Fruit fly (Drosophila melanogaster): ENCODE measurements around the gene CG11714.

The CG11714 gene

dm6 chr3L:11493090-11493807 is 29.3 kb downstream of the CG11714 start (continued):
- TF ChIP-seq Sry-δ (GFP tag; optimal IDR thresholded peaks at IDR 0.05) (no peak), CG10321 (GFP tag; IDR thresholded peaks at IDR 0.05) (no peak), cad (GFP tag; optimal IDR thresholded peaks at IDR 0.05) (no peak), CG34422 (GFP tag; IDR thresholded peaks at IDR 0.05) (peak; percentile 52; the same call in 1 of the 3 replicates), Bteb2 (GFP tag; optimal IDR thresholded peaks at IDR 0.05) (no peak), CG13296 (GFP tag; optimal IDR thresholded peaks at IDR 0.05) (peak; percentile 37), MTF-1 (GFP tag; optimal IDR thresholded peaks at IDR 0.05; ENCODE audit: borderline replicate concordance) (no peak), zen (tag; optimal IDR thresholded peaks at IDR 0.05) (no peak), Fer3 (tag; optimal IDR thresholded peaks at IDR 0.05) (no peak), Atf-2 (GFP tag; optimal IDR thresholded peaks at IDR 0.05) (no peak), CG12744 (GFP tag; optimal IDR thresholded peaks at IDR 0.05) (no peak), lmd (GFP tag; IDR thresholded peaks at IDR 0.05) (no peak), shn (GFP tag; optimal IDR thresholded peaks at IDR 0.05) (no peak)

- TF ChIP-seq CG4707 (GFP tag; optimal IDR thresholded peaks at IDR 0.05) (no peak), sqz (GFP tag; optimal IDR thresholded peaks at IDR 0.05) (no peak), sug (tag; optimal IDR thresholded peaks at IDR 0.05) (peak; percentile 17), tll (GFP tag; optimal IDR thresholded peaks at IDR 0.05) (no peak), CG3163 (GFP tag; optimal IDR thresholded peaks at IDR 0.05) (peak; percentile 34), gsb-n (tag; optimal IDR thresholded peaks at IDR 0.05) (no peak), Doc3 (GFP tag; IDR thresholded peaks at IDR 0.05; ENCODE audit: partially characterized antibody) (no peak), CG11504 (tag; optimal IDR thresholded peaks at IDR 0.05) (no peak), Ada2b (GFP tag; IDR thresholded peaks at IDR 0.05) (no peak), da (GFP tag; optimal IDR thresholded peaks at IDR 0.05) (no peak), phol (tag; optimal IDR thresholded peaks at IDR 0.05) (no peak), CG15269 (tag; optimal IDR thresholded peaks at IDR 0.05) (peak; percentile 15), so (GFP tag; IDR thresholded peaks at IDR 0.05) (no peak), ttk (GFP tag; IDR thresholded peaks at IDR 0.05) (no peak), Dp (GFP tag; optimal IDR thresholded peaks at IDR 0.05) (no peak), CG4820 (GFP tag; optimal IDR thresholded peaks at IDR 0.05) (no peak), al (GFP tag; IDR thresholded peaks at IDR 0.05) (0 out of 2 replicates have a peak, but pooled peaks have one; percentile 15), dati (GFP tag; IDR thresholded peaks at IDR 0.05) (no peak), CG14014 (GFP tag; IDR thresholded peaks at IDR 0.05) (no peak), fd102C (GFP tag; optimal IDR thresholded peaks at IDR 0.05) (no peak), cato (GFP tag; optimal IDR thresholded peaks at IDR 0.05; ENCODE audit: borderline replicate concordance) (no peak), Atf3 (GFP tag; optimal IDR thresholded peaks at IDR 0.05) (no peak), kni (GFP tag; optimal IDR thresholded peaks at IDR 0.05) (no peak), Med (GFP tag) (peak; percentile 65), CG30020 (tag; optimal IDR thresholded peaks at IDR 0.05) (no peak), CG6791 (GFP tag; IDR thresholded peaks at IDR 0.05; ENCODE audit: partially characterized antibody) (no peak), zen2 (GFP tag; IDR thresholded peaks at IDR 0.05; ENCODE audit: partially characterized antibody) (no peak), odd (GFP tag; optimal IDR thresholded peaks at IDR 0.05) (no peak), Mad (GFP tag; optimal IDR thresholded peaks at IDR 0.05) (no peak), wdn (GFP tag; IDR thresholded peaks at IDR 0.05) (no peak), dmrt11E (tag; optimal IDR thresholded peaks at IDR 0.05) (no peak), CG5953 (GFP tag; IDR thresholded peaks at IDR 0.05) (0 out of 2 replicates have a peak, but pooled peaks have one; percentile 38), z (GFP tag; IDR thresholded peaks at IDR 0.05) (0 out of 3 replicates have a peak, but pooled peaks have one; percentile 49), rib (GFP tag; IDR thresholded peaks at IDR 0.05) (0 out of 2 replicates have a peak, but pooled peaks have one; percentile 27), twi (tag; optimal IDR thresholded peaks at IDR 0.05) (peak; percentile 96), CG11696 (GFP tag; IDR thresholded peaks at IDR 0.05) (no peak)
Observed at dm6 chr3L:11492457-11492856, 30.1 kb downstream of the CG11714 start.
